Fruit fly (Drosophila melanogaster): ENCODE results near the gene CG33333.

Gene CG33333

dm6 chr3R:17449402-17449801 is 32.1 kb downstream of the CG33333 start (continued):
- TF ChIP-seq ara (GFP tag; IDR thresholded peaks at IDR 0.05) = no peak
- TF ChIP-seq CG3995 (GFP tag; optimal IDR thresholded peaks at IDR 0.05) = peak; percentile 28
- peak; percentile 62 for TF ChIP-seq CG17802 (tag; optimal IDR thresholded peaks at IDR 0.05)
- no peak for TF ChIP-seq br (optimal IDR thresholded peaks at IDR 0.05)
- TF ChIP-seq bigmax (GFP tag; optimal IDR thresholded peaks at IDR 0.05) = no peak
- no peak for TF ChIP-seq CG12744 (GFP tag; optimal IDR thresholded peaks at IDR 0.05)
- no peak for TF ChIP-seq CG12659 (GFP tag; optimal IDR thresholded peaks at IDR 0.05)
- TF ChIP-seq kni (GFP tag; optimal IDR thresholded peaks at IDR 0.05) = no peak
- TF ChIP-seq bsh (GFP tag; optimal IDR thresholded peaks at IDR 0.05) = no peak
- TF ChIP-seq pita (GFP tag; optimal IDR thresholded peaks at IDR 0.05) = peak; percentile 6
- no peak for TF ChIP-seq ab (GFP tag; optimal IDR thresholded peaks at IDR 0.05)
- no peak for TF ChIP-seq btn (GFP tag; optimal IDR thresholded peaks at IDR 0.05)
- no peak for TF ChIP-seq en (GFP tag; optimal IDR thresholded peaks at IDR 0.05)
- no peak for TF ChIP-seq Camta (GFP tag; optimal IDR thresholded peaks at IDR 0.05)
- no peak for TF ChIP-seq Pdp1 (GFP tag; optimal IDR thresholded peaks at IDR 0.05)
- TF ChIP-seq Rx (GFP tag; IDR thresholded peaks at IDR 0.05) = no peak
- TF ChIP-seq Mad (GFP tag; optimal IDR thresholded peaks at IDR 0.05) = no peak
- no peak for TF ChIP-seq wor (GFP tag; IDR thresholded peaks at IDR 0.05)
- no peak for TF ChIP-seq pum (GFP tag; optimal IDR thresholded peaks at IDR 0.05)
- no peak for TF ChIP-seq CG12071 (GFP tag; optimal IDR thresholded peaks at IDR 0.05)
- no peak for TF ChIP-seq CG8765 (GFP tag; IDR thresholded peaks at IDR 0.05)
- TF ChIP-seq gem (tag; optimal IDR thresholded peaks at IDR 0.05) = peak; percentile 18
- TF ChIP-seq CG9876 (GFP tag; optimal IDR thresholded peaks at IDR 0.05) = no peak
- TF ChIP-seq CG18599 (GFP tag; optimal IDR thresholded peaks at IDR 0.05) = no peak
- no peak for TF ChIP-seq Dip3 (GFP tag; optimal IDR thresholded peaks at IDR 0.05)
- peak; percentile 15; the same call in 1 of the 3 replicates for TF ChIP-seq HLH4C (GFP tag; IDR thresholded peaks at IDR 0.05; ENCODE audit: partially characterized antibody)
- TF ChIP-seq gro (GFP tag; optimal IDR thresholded peaks at IDR 0.05) = no peak
- TF ChIP-seq Optix (GFP tag; IDR thresholded peaks at IDR 0.05) = no peak
- no peak for TF ChIP-seq MBD-R2 (GFP tag; IDR thresholded peaks at IDR 0.05)
- no peak for TF ChIP-seq lilli (GFP tag; optimal IDR thresholded peaks at IDR 0.05)
- no peak for TF ChIP-seq Mes4 (GFP tag; optimal IDR thresholded peaks at IDR 0.05)
- no peak for TF ChIP-seq sd (tag; optimal IDR thresholded peaks at IDR 0.05)
- TF ChIP-seq CG4360 (GFP tag; IDR thresholded peaks at IDR 0.05) = no peak
- TF ChIP-seq bowl (GFP tag; IDR thresholded peaks at IDR 0.05) = no peak
- TF ChIP-seq CG1647 (GFP tag; optimal IDR thresholded peaks at IDR 0.05) = no peak
- TF ChIP-seq H15 (GFP tag; IDR thresholded peaks at IDR 0.05) = 0 out of 3 replicates have a peak, but pooled peaks have one; percentile 18
- TF ChIP-seq Sox100B (GFP tag; optimal IDR thresholded peaks at IDR 0.05) = no peak
- TF ChIP-seq lbe (GFP tag; optimal IDR thresholded peaks at IDR 0.05) = no peak
- TF ChIP-seq CG12299 (tag; optimal IDR thresholded peaks at IDR 0.05) = no peak
- TF ChIP-seq cad (GFP tag; optimal IDR thresholded peaks at IDR 0.05) = no peak
- peak; percentile 28 for TF ChIP-seq HmgD (GFP tag; optimal IDR thresholded peaks at IDR 0.05)
- no peak for TF ChIP-seq BEAF-32 (GFP tag; optimal IDR thresholded peaks at IDR 0.05)
- no peak for TF ChIP-seq tx (GFP tag; optimal IDR thresholded peaks at IDR 0.05)
- peak; percentile 96 for TF ChIP-seq Myb (GFP tag; optimal IDR thresholded peaks at IDR 0.05)
- no peak for TF ChIP-seq zfh1 (GFP tag; IDR thresholded peaks at IDR 0.05)
- TF ChIP-seq nmo (GFP tag; optimal IDR thresholded peaks at IDR 0.05) = peak; percentile 29
- TF ChIP-seq CG3847 (GFP tag; IDR thresholded peaks at IDR 0.05) = peak; percentile 27; the same call in 1 of the 2 replicates
- no peak for TF ChIP-seq Stat92E (GFP tag; optimal IDR thresholded peaks at IDR 0.05)
- no peak for TF ChIP-seq CG32767 (GFP tag; IDR thresholded peaks at IDR 0.05)
- TF ChIP-seq CG10979 (tag; optimal IDR thresholded peaks at IDR 0.05) = no peak
- TF ChIP-seq salm (tag; optimal IDR thresholded peaks at IDR 0.05) = no peak
- no peak for TF ChIP-seq Fer3 (tag; optimal IDR thresholded peaks at IDR 0.05)

All from whole organism, embryonic.